Worm (Caenorhabditis elegans) whole organism, L4/young adult: ENCODE results near the gene F58G1.3.

Experiments
- W03F9.2 ChIP-seq: fragments of 150-350 bp; optimal IDR thresholded peaks from 2 replicates; lab custom pipeline; 2014; ENCODE audit warnings: missing biosample characterization, missing genetic modification characterization
- him-1 ChIP-seq: sonication (generic microtip); optimal IDR thresholded peaks from 2 replicates; lab custom pipeline; 2016; ENCODE audit warnings: missing genotype, missing genetic modification reagents, missing genetic modification characterization, missing compliant biosample characterization

- TF ChIP-seq him-1 (tag; lab: Kevin White, UChicago) = no peak
- no peak for TF ChIP-seq W03F9.2 (tag; lab: Kevin White, UChicago)
Measured at ce11 chrII:12907070-12907469, 21.1 kb downstream of the F58G1.3 start, which contains the start of gene nspb-11.
